Worm (Caenorhabditis elegans) whole organism, L4/young adult: ENCODE data around the gene fbxb-42.

Experiments used
- W03F9.2 ChIP-seq: fragments of 150-350 bp; optimal IDR thresholded peaks from 2 replicates; lab custom pipeline; 2014; ENCODE audit warnings: missing biosample characterization, missing genetic modification characterization
- dao-5 ChIP-seq: sonication (generic microtip); optimal IDR thresholded peaks from 2 replicates; lab custom pipeline; 2016; ENCODE audit warnings: missing genotype, missing genetic modification characterization, moderate library complexity, missing compliant biosample characterization
- him-1 ChIP-seq: sonication (generic microtip); optimal IDR thresholded peaks from 2 replicates; lab custom pipeline; 2016; ENCODE audit warnings: missing genotype, missing genetic modification reagents, missing genetic modification characterization, missing compliant biosample characterization

- no peak for TF ChIP-seq W03F9.2 (tag; lab: Kevin White, UChicago)
- no peak for TF ChIP-seq dao-5 (tag; lab: Kevin White, UChicago)
- no peak for TF ChIP-seq him-1 (tag; lab: Kevin White, UChicago)
Measured at ce11 chrII:1576772-1577171, 39.4 kb downstream of the fbxb-42 start.
